Worm (Caenorhabditis elegans) whole organism, L4/young adult: ENCODE data around the gene clec-208.

Experiments used
- dao-5 ChIP-seq: sonication (generic microtip); optimal IDR thresholded peaks from 2 replicates; lab custom pipeline; 2016; ENCODE audit warnings: missing genotype, missing genetic modification characterization, moderate library complexity, missing compliant biosample characterization
- him-1 ChIP-seq: sonication (generic microtip); optimal IDR thresholded peaks from 2 replicates; lab custom pipeline; 2016; ENCODE audit warnings: missing genotype, missing genetic modification reagents, missing genetic modification characterization, missing compliant biosample characterization

DNA sequence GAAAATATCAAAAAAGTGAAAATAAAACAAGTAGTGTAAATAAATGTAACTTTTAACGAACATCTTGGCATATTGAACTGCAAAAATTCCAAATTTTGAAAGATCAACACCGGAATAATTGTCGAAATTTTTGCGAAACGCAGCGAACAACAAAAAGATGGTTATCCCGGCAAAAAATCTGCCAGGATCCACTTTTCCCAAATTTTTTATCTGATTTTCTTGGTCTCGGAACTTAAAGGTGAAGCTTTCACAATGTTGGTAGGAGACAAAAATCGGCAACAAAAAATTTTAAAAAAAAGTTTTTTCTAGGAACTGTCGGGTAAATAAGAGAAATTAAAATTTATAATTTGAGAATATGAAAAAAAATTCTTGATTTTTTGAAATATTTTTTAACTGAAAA is 20.8 kb downstream of the clec-208 start, which contains the start of gene bgnt-1.2:
- TF ChIP-seq him-1 (tag; lab: Kevin White, UChicago) = no peak
- TF ChIP-seq dao-5 (tag; lab: Kevin White, UChicago) = no peak
